Worm (Caenorhabditis elegans): ENCODE results near the gene ttr-38.

DNA sequence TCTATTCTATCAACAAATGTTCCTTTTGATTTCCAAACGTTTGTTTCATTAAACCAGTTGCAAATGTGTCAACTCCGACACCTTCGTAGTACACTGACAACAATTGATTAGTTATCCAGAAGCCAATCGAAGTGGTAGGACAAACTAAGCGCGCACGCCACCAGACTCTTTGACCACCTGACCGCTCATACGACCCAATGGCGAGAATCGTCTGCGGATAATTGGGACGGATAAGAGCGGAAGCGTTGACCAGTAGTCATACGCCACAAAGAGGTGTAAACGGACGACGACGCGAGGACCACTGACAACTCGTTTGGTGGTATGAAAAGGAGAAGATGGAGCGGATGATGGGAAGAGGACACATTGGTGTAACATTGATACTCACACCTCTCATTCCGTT is 13.9 kb downstream of the ttr-38 start:
- TF ChIP-seq W03F9.2 (tag; optimal IDR thresholded peaks at IDR 0.05) (no peak), dao-5 (tag; optimal IDR thresholded peaks at IDR 0.05) (no peak), him-1 (tag; optimal IDR thresholded peaks at IDR 0.05) (no peak)
